Fruit fly (Drosophila melanogaster) whole organism, embryonic: Measurements from ENCODE around the gene CG10959.

ENCODE experiments used
- Adf1 ChIP-seq: fragments of 200-800 bp; sonication (Bioruptor generic); IDR thresholded peaks from 2 replicates; pipeline ENCODE4 v1.3.6; 2022; ENCODE audit warnings: missing biosample characterization, missing genetic modification characterization
- Antp ChIP-seq: fragments of 200-800 bp; sonication (Bioruptor generic); optimal IDR thresholded peaks from 3 replicates; lab custom pipeline; 2016; ENCODE audit warnings: missing biosample characterization, missing genetic modification characterization
- B-H1 ChIP-seq: fragments of 200-800 bp; sonication (Bioruptor generic); IDR thresholded peaks from 3 replicates; pipeline ENCODE4 v1.3.6; 2022; ENCODE audit warnings: missing biosample characterization, missing genetic modification characterization
- CG10959 ChIP-seq: fragments of 200-800 bp; sonication (Bioruptor generic); IDR thresholded peaks from 2 replicates; pipeline ENCODE4 v1.3.6; 2022; ENCODE audit warnings: missing biosample characterization, missing genetic modification characterization
- CG11085 ChIP-seq: fragments of 200-800 bp; sonication (Bioruptor generic); IDR thresholded peaks from 2 replicates; pipeline ENCODE4 v1.3.6; 2022; ENCODE audit warnings: missing biosample characterization, missing genetic modification characterization
- CG11247 ChIP-seq: fragments of 200-800 bp; sonication (Bioruptor generic); IDR thresholded peaks from 2 replicates; pipeline ENCODE4 v1.3.6; 2022; ENCODE audit warnings: missing biosample characterization, missing genetic modification characterization
- CG11398 ChIP-seq: fragments of 200-800 bp; sonication (Bioruptor generic); optimal IDR thresholded peaks from 2 replicates; lab custom pipeline; 2016; ENCODE audit warnings: missing biosample characterization, missing genetic modification characterization
- CG11723 ChIP-seq: fragments of 200-800 bp; sonication (Bioruptor generic); optimal IDR thresholded peaks from 2 replicates; lab custom pipeline; 2017; ENCODE audit warnings: missing biosample characterization, mild to moderate bottlenecking, missing genetic modification characterization
- CG15514 ChIP-seq: fragments of 200-800 bp; sonication (Bioruptor generic); optimal IDR thresholded peaks from 3 replicates; lab custom pipeline; 2017; ENCODE audit warnings: missing biosample characterization, missing genetic modification characterization, mild to moderate bottlenecking, moderate library complexity, missing genetic modification reagents
- CG17568 ChIP-seq: fragments of 200-800 bp; sonication (Bioruptor generic); optimal IDR thresholded peaks from 2 replicates; lab custom pipeline; 2018; ENCODE audit warnings: missing biosample characterization, mild to moderate bottlenecking, missing genetic modification characterization, moderate library complexity
- CG18011 ChIP-seq: fragments of 200-800 bp; sonication (Bioruptor generic); optimal IDR thresholded peaks from 2 replicates; lab custom pipeline; 2017; ENCODE audit warnings: missing biosample characterization, missing genetic modification characterization, mild to moderate bottlenecking, moderate library complexity, missing genotype
- CG2199 ChIP-seq: fragments of 200-800 bp; sonication (Bioruptor generic); IDR thresholded peaks from 3 replicates; pipeline ENCODE4 v1.3.6; 2022; ENCODE audit warnings: missing biosample characterization, missing genetic modification characterization
- CG31365 ChIP-seq: fragments of 200-800 bp; sonication (Bioruptor generic); optimal IDR thresholded peaks from 2 replicates; lab custom pipeline; 2018; ENCODE audit warnings: missing biosample characterization, mild to moderate bottlenecking, missing genetic modification characterization
- CG4328 ChIP-seq: fragments of 200-800 bp; sonication (Bioruptor generic); optimal IDR thresholded peaks from 3 replicates; lab custom pipeline; 2017; ENCODE audit warnings: missing biosample characterization, missing genetic modification reagents, missing genetic modification characterization
- CG4404 ChIP-seq: fragments of 200-800 bp; sonication (Bioruptor generic); IDR thresholded peaks from 2 replicates; pipeline ENCODE4 v1.3.6; 2022; ENCODE audit warnings: missing biosample characterization, missing genetic modification characterization
- CG4424 ChIP-seq: fragments of 200-800 bp; sonication (Bioruptor generic); optimal IDR thresholded peaks from 3 replicates; lab custom pipeline; 2016; ENCODE audit warnings: missing biosample characterization, missing genetic modification characterization
- CG6765 ChIP-seq: fragments of 200-800 bp; sonication (Bioruptor generic); optimal IDR thresholded peaks from 3 replicates; lab custom pipeline; 2017; ENCODE audit warnings: missing biosample characterization, mild to moderate bottlenecking, missing genetic modification characterization
- CG8924 ChIP-seq: fragments of 200-800 bp; optimal IDR thresholded peaks from 3 replicates; lab custom pipeline; 2019; ENCODE audit warnings: missing biosample characterization, mild to moderate bottlenecking, missing genetic modification characterization, moderate library complexity
- CG9437 ChIP-seq: fragments of 200-800 bp; sonication (Bioruptor generic); optimal IDR thresholded peaks from 2 replicates; lab custom pipeline; 2018; ENCODE audit warnings: missing biosample characterization, mild to moderate bottlenecking, missing genetic modification characterization
- CG9727 ChIP-seq: fragments of 200-800 bp; sonication (Bioruptor generic); optimal IDR thresholded peaks from 3 replicates; lab custom pipeline; 2017; ENCODE audit warnings: missing biosample characterization, mild to moderate bottlenecking, missing genetic modification characterization
- CkIIα-i1 ChIP-seq: fragments of 200-800 bp; sonication (Bioruptor generic); IDR thresholded peaks from 2 replicates; pipeline ENCODE4 v1.3.6; 2022; ENCODE audit warnings: missing biosample characterization, missing genetic modification characterization
- CrebB ChIP-seq: fragments of 200-800 bp; sonication (Bioruptor generic); optimal IDR thresholded peaks from 3 replicates; lab custom pipeline; 2018; ENCODE audit warnings: missing biosample characterization, mild to moderate bottlenecking, missing genetic modification characterization
- Dad ChIP-seq: fragments of 200-800 bp; sonication (Bioruptor generic); optimal IDR thresholded peaks from 3 replicates; lab custom pipeline; 2016; ENCODE audit warnings: missing biosample characterization, missing genetic modification characterization
- Dbx ChIP-seq: fragments of 200-800 bp; sonication (Bioruptor generic); IDR thresholded peaks from 3 replicates; pipeline ENCODE4 v1.3.6; 2022; ENCODE audit warnings: missing biosample characterization, missing genetic modification characterization
- Dp ChIP-seq: fragments of 200-800 bp; sonication (Bioruptor generic); optimal IDR thresholded peaks from 2 replicates; lab custom pipeline; 2018; ENCODE audit warnings: missing biosample characterization, mild to moderate bottlenecking, missing genetic modification characterization, moderate library complexity
- Hand ChIP-seq: fragments of 200-800 bp; sonication (Bioruptor generic); optimal IDR thresholded peaks from 2 replicates; lab custom pipeline; 2017; ENCODE audit warnings: mild to moderate bottlenecking, missing biosample characterization, missing genetic modification reagents, missing genetic modification characterization
- Kr ChIP-seq: fragments of 200-800 bp; sonication (Bioruptor generic); optimal IDR thresholded peaks from 2 replicates; lab custom pipeline; 2017; ENCODE audit warnings: missing biosample characterization, mild to moderate bottlenecking, missing genetic modification characterization
- Neu2 ChIP-seq: fragments of 200-800 bp; sonication (Bioruptor generic); optimal IDR thresholded peaks from 3 replicates; lab custom pipeline; 2016; ENCODE audit warnings: missing biosample characterization, missing genetic modification characterization, borderline replicate concordance
- Sox102F ChIP-seq: fragments of 200-800 bp; sonication (Bioruptor generic); optimal IDR thresholded peaks from 2 replicates; lab custom pipeline; 2018; ENCODE audit warnings: missing biosample characterization, mild to moderate bottlenecking, missing genetic modification characterization, moderate library complexity
- Stat92E ChIP-seq, 3 experiments: fragments of >200 bp in 2 of 3; fragments of 200-800 bp in 1 of 3; sonication (Bioruptor generic) in 1 of 3; optimal IDR thresholded peaks; 2 replicates each; lab custom pipeline; 2017 to 2019; ENCODE audit warnings: missing biosample characterization in 3 of 3, missing genetic modification characterization in 3 of 3, mild to moderate bottlenecking in 1 of 3, moderate library complexity in 1 of 3
- Xrp1 ChIP-seq: fragments of 200-800 bp; sonication (Bioruptor generic); IDR thresholded peaks from 2 replicates; pipeline ENCODE4 v1.3.6; 2022; ENCODE audit warnings: missing biosample characterization, missing genetic modification characterization
- ara ChIP-seq: fragments of 200-800 bp; sonication (Bioruptor generic); IDR thresholded peaks from 2 replicates; pipeline ENCODE4 v1.3.6; 2022; ENCODE audit warnings: missing biosample characterization, missing genetic modification characterization
- bowl ChIP-seq: fragments of 200-800 bp; sonication (Bioruptor generic); IDR thresholded peaks from 2 replicates; pipeline ENCODE4 v1.3.6; 2022; ENCODE audit warnings: missing biosample characterization, missing genetic modification characterization
- cas ChIP-seq: fragments of 200-800 bp; sonication (Bioruptor generic); IDR thresholded peaks from 2 replicates; pipeline ENCODE4 v1.3.6; 2022; ENCODE audit warnings: missing biosample characterization, missing genetic modification characterization
- chinmo ChIP-seq: fragments of 200-800 bp; sonication (Bioruptor generic); IDR thresholded peaks from 4 replicates; pipeline ENCODE4 v1.3.6; 2022; ENCODE audit warnings: missing biosample characterization, missing genetic modification characterization; ENCODE audit not compliant: partially characterized antibody
- crol ChIP-seq: fragments of 200-800 bp; sonication (Bioruptor generic); IDR thresholded peaks from 2 replicates; pipeline ENCODE4 v1.3.6; 2022; ENCODE audit warnings: missing biosample characterization, missing genetic modification characterization
- eyg ChIP-seq: fragments of 200-800 bp; sonication (Bioruptor generic); optimal IDR thresholded peaks from 3 replicates; lab custom pipeline; 2016; ENCODE audit warnings: missing biosample characterization, missing genetic modification characterization
- fu2 ChIP-seq: fragments of 200-800 bp; sonication (Bioruptor generic); optimal IDR thresholded peaks from 2 replicates; lab custom pipeline; 2016; ENCODE audit warnings: missing biosample characterization, missing genetic modification characterization
- gem ChIP-seq: fragments of 200-800 bp; sonication (Bioruptor generic); optimal IDR thresholded peaks from 2 replicates; lab custom pipeline; 2019; ENCODE audit warnings: missing biosample characterization, mild to moderate bottlenecking, missing genetic modification characterization, moderate library complexity
- lmd ChIP-seq: fragments of 200-800 bp; sonication (Bioruptor generic); IDR thresholded peaks from 2 replicates; pipeline ENCODE4 v1.3.6; 2022; ENCODE audit warnings: missing biosample characterization, missing genetic modification characterization
- mld ChIP-seq: fragments of 200-800 bp; sonication (Bioruptor generic); IDR thresholded peaks from 3 replicates; pipeline ENCODE4 v1.3.6; 2022; ENCODE audit warnings: missing biosample characterization, missing genetic modification characterization; ENCODE audit not compliant: partially characterized antibody
- pnt ChIP-seq: fragments of 200-800 bp; sonication (Bioruptor generic); optimal IDR thresholded peaks from 3 replicates; lab custom pipeline; 2016; ENCODE audit warnings: missing biosample characterization, missing genetic modification characterization
- pros ChIP-seq: fragments of 200-800 bp; sonication (Bioruptor generic); optimal IDR thresholded peaks from 3 replicates; lab custom pipeline; 2019; ENCODE audit warnings: missing biosample characterization, mild to moderate bottlenecking, missing genetic modification characterization, moderate library complexity
- pum ChIP-seq: fragments of 200-800 bp; sonication (Bioruptor generic); optimal IDR thresholded peaks from 2 replicates; lab custom pipeline; 2016; ENCODE audit warnings: missing biosample characterization, missing genetic modification characterization
- salm ChIP-seq: fragments of 200-800 bp; sonication (Bioruptor generic); optimal IDR thresholded peaks from 2 replicates; lab custom pipeline; 2018; ENCODE audit warnings: missing biosample characterization, mild to moderate bottlenecking, missing genetic modification characterization
- sqz ChIP-seq: fragments of 200-800 bp; sonication (Bioruptor generic); optimal IDR thresholded peaks from 3 replicates; lab custom pipeline; 2018; ENCODE audit warnings: missing biosample characterization, mild to moderate bottlenecking, missing genetic modification characterization
- tio ChIP-seq: fragments of 200-800 bp; sonication (Bioruptor generic); optimal IDR thresholded peaks from 2 replicates; lab custom pipeline; 2017; ENCODE audit warnings: missing biosample characterization, missing genetic modification characterization, inconsistent platforms
- trem ChIP-seq: fragments of 200-800 bp; optimal IDR thresholded peaks from 3 replicates; lab custom pipeline; 2019; ENCODE audit warnings: missing biosample characterization, mild to moderate bottlenecking, missing genetic modification characterization, moderate library complexity
- zen ChIP-seq: fragments of 200-800 bp; sonication (Bioruptor generic); optimal IDR thresholded peaks from 3 replicates; lab custom pipeline; 2018; ENCODE audit warnings: missing biosample characterization, mild to moderate bottlenecking, missing genetic modification characterization, moderate library complexity

The CG10959 gene

DNA sequence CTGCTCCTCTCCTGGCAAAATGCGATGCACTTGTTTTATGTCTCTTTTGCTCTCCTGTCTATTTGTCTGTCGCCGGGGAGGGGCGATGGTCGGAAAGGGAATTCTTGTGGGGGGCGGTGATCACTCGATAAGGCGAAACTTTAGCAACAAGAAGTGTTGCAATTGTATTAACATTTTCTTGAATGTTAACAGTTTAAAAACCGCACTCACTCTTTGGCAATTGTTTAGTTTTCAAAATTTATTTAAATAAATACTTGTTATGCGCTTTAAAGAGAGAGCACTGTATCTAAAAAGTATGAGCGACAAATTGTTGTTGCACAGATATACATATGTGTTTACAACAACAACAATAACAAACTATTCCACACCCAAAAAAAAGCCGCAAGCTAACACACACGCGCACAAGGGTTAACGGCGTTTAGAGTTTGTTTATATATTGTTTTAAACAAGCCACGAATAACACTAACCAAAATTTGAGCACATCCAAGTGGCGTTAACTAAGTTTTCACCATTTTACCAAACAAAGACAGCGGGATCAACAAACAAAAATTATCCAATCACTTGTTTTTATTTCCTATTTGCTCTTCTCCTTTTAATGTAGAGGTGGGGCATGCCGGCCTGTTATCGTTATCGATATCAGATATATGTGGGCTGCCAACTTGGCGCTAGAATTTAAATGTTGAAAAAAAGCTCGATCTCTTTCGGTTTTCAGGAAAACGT lies 46.9 kb upstream of the CG10959 start, which contains the start of gene CG2258 (continued):
- TF ChIP-seq crol (GFP tag; lab: Robert Waterston, UW), result peak; percentile 53
- TF ChIP-seq zen (tag; lab: Kevin White, UChicago), result peak; percentile 39
- peak; percentile 96 for TF ChIP-seq trem (tag; lab: Kevin White, UChicago)
- TF ChIP-seq CG8924 (tag; lab: Kevin White, UChicago), result peak; percentile 86
- TF ChIP-seq CG2199 (GFP tag; lab: Robert Waterston, UW), result 0 out of 3 replicates have a peak, but pooled peaks have one; percentile 49
- TF ChIP-seq CG9437 (GFP tag; lab: Kevin White, UChicago), result peak; percentile 70
- TF ChIP-seq CG4328 (GFP tag; lab: Kevin White, UChicago), result peak; percentile 77
- TF ChIP-seq mld (GFP tag; lab: Robert Waterston, UW), result no peak
- TF ChIP-seq CG18011 (GFP tag; lab: Kevin White, UChicago), result peak; percentile 27
- no peak for TF ChIP-seq Neu2 (GFP tag; lab: Kevin White, UChicago)
- TF ChIP-seq CG17568, result peak; percentile 70
- peak; percentile 58 for TF ChIP-seq CG10959 (GFP tag; lab: Robert Waterston, UW)
- TF ChIP-seq tio (GFP tag; lab: Kevin White, UChicago), result peak; percentile 71
- peak; percentile 71 for TF ChIP-seq eyg (GFP tag; lab: Kevin White, UChicago)
- peak; percentile 68; the same call in 1 of the 2 replicates for TF ChIP-seq bowl
- no peak for TF ChIP-seq pros (GFP tag; lab: Kevin White, UChicago)
- TF ChIP-seq sqz (GFP tag; lab: Kevin White, UChicago), result peak; percentile 82
- peak; percentile 82 for TF ChIP-seq Dp (GFP tag; lab: Kevin White, UChicago)
- TF ChIP-seq gem (tag; lab: Kevin White, UChicago), result peak; percentile 91
- TF ChIP-seq CG31365, result peak; percentile 53
- TF ChIP-seq Kr, result no peak
- TF ChIP-seq CG15514, result peak; percentile 85
- TF ChIP-seq Stat92E (GFP tag; optimal IDR thresholded peaks at IDR 0.05; lab: Kevin White, UChicago), result no peak
- no peak for TF ChIP-seq pnt (GFP tag; lab: Kevin White, UChicago)
- peak; percentile 74 for TF ChIP-seq CrebB (tag; lab: Kevin White, UChicago)
- peak; percentile 67 for TF ChIP-seq CG9727 (GFP tag; lab: Kevin White, UChicago)
- TF ChIP-seq CG11398 (GFP tag; lab: Kevin White, UChicago), result peak; percentile 66
- TF ChIP-seq Adf1, result 0 out of 2 replicates have a peak, but pooled peaks have one; percentile 19
- 0 out of 4 replicates have a peak, but pooled peaks have one; percentile 29 for TF ChIP-seq chinmo (GFP tag; lab: Robert Waterston, UW)
- TF ChIP-seq salm, result peak; percentile 88
- peak; percentile 61 for TF ChIP-seq CG4404 (GFP tag; lab: Robert Waterston, UW)
- TF ChIP-seq fu2 (GFP tag; lab: Kevin White, UChicago), result peak; percentile 63
- peak; percentile 22; the same call in 1 of the 2 replicates for TF ChIP-seq CkIIα-i1 (GFP tag; lab: Robert Waterston, UW)
- no peak for TF ChIP-seq pum (GFP tag; lab: Kevin White, UChicago)
- peak; percentile 87 for TF ChIP-seq CG4424 (GFP tag; lab: Kevin White, UChicago)
- TF ChIP-seq CG6765 (GFP tag; lab: Kevin White, UChicago), result peak; percentile 69
- TF ChIP-seq CG11085 (GFP tag; lab: Robert Waterston, UW), result peak; percentile 44; the same call in 1 of the 2 replicates
- TF ChIP-seq Sox102F (GFP tag; lab: Kevin White, UChicago), result peak; percentile 94
- no peak for TF ChIP-seq Antp (GFP tag; lab: Kevin White, UChicago)
- peak; percentile 84 for TF ChIP-seq CG11247
- TF ChIP-seq Dad, result no peak
- TF ChIP-seq CG11723 (GFP tag; lab: Kevin White, UChicago), result peak; percentile 68
- TF ChIP-seq cas, result peak; percentile 72
- peak; percentile 70 for TF ChIP-seq ara (GFP tag; lab: Robert Waterston, UW)
- peak; percentile 73 for TF ChIP-seq B-H1
- TF ChIP-seq Hand (GFP tag; lab: Kevin White, UChicago), result peak; percentile 66
- peak; percentile 62; the same call in 1 of the 3 replicates for TF ChIP-seq Dbx (GFP tag; lab: Robert Waterston, UW)
- peak; percentile 86 for TF ChIP-seq Xrp1 (GFP tag; lab: Robert Waterston, UW)
- TF ChIP-seq lmd (GFP tag; lab: Robert Waterston, UW), result peak; percentile 91
